Worm (Caenorhabditis elegans) whole organism, young adult: ENCODE measurements around the gene K07F5.8.

Experiments
- B0035.1 ChIP-seq: sonication (generic microtip); optimal IDR thresholded peaks from 2 replicates; lab custom pipeline; 2016; ENCODE audit warnings: missing genetic modification characterization, mild to moderate bottlenecking, missing compliant biosample characterization, missing genotype, missing genetic modification reagents
- B0261.1 ChIP-seq: sonication (generic microtip); optimal IDR thresholded peaks from 2 replicates; lab custom pipeline; 2016; ENCODE audit warnings: mild to moderate bottlenecking, missing genetic modification characterization, moderate library complexity, missing compliant biosample characterization
- F23B12.7 ChIP-seq: sonication (generic microtip); optimal IDR thresholded peaks from 2 replicates; lab custom pipeline; 2017; ENCODE audit warnings: missing genetic modification characterization, mild to moderate bottlenecking, missing compliant biosample characterization, antibody characterized with exemption, moderate library complexity; ENCODE audit not compliant: insufficient read depth
- F33H1.4 ChIP-seq: fragments of 200-800 bp; sonication (Bioruptor generic); IDR thresholded peaks from 2 replicates; pipeline ENCODE4 v1.3.6; 2022; ENCODE audit warnings: missing genetic modification reagents, missing genetic modification characterization, missing compliant biosample characterization
- F52B5.7 ChIP-seq: sonication (generic microtip); optimal IDR thresholded peaks from 2 replicates; lab custom pipeline; 2016; ENCODE audit warnings: mild to moderate bottlenecking, missing genetic modification characterization, missing compliant biosample characterization
- T07F8.4 ChIP-seq: sonication (generic microtip); optimal IDR thresholded peaks from 2 replicates; lab custom pipeline; 2016; ENCODE audit warnings: mild to moderate bottlenecking, missing genetic modification characterization, moderate library complexity, missing compliant biosample characterization
- T26A5.8 ChIP-seq: sonication (generic microtip); optimal IDR thresholded peaks from 2 replicates; lab custom pipeline; 2016; ENCODE audit warnings: missing genetic modification characterization, missing compliant biosample characterization
- Y53F4B.3 ChIP-seq: fragments of 200-800 bp; sonication (Bioruptor generic); IDR thresholded peaks from 2 replicates; pipeline ENCODE4 v1.3.6; 2022; ENCODE audit warnings: missing genetic modification reagents, missing genetic modification characterization, missing compliant biosample characterization
- Y53G8AR.9 ChIP-seq: fragments of 200-800 bp; sonication (Bioruptor generic); conservative IDR thresholded peaks from 2 replicates; pipeline ENCODE4 v1.3.6; 2022; ENCODE audit warnings: missing genetic modification reagents, missing genetic modification characterization, missing compliant biosample characterization
- Y56A3A.18 ChIP-seq: fragments of 200-800 bp; sonication (Bioruptor generic); IDR thresholded peaks from 2 replicates; pipeline ENCODE4 v1.3.6; 2022; ENCODE audit warnings: missing genetic modification reagents, missing genetic modification characterization, missing compliant biosample characterization
- bed-1 ChIP-seq: fragments of 200-800 bp; sonication (Bioruptor generic); IDR thresholded peaks from 2 replicates; pipeline ENCODE4 v1.3.6; 2022; ENCODE audit warnings: missing genetic modification reagents, missing genetic modification characterization, missing compliant biosample characterization
- ccch-3 ChIP-seq: fragments of 200-800 bp; sonication (Bioruptor generic); optimal IDR thresholded peaks from 2 replicates; lab custom pipeline; 2018; ENCODE audit warnings: mild to moderate bottlenecking, missing genetic modification characterization, missing compliant biosample characterization
- dpl-1 ChIP-seq: fragments of 150-350 bp; optimal IDR thresholded peaks from 2 replicates; lab custom pipeline; 2014; ENCODE audit warnings: missing biosample characterization, missing genetic modification reagents, missing genetic modification characterization
- egrh-3 ChIP-seq: fragments of 200-800 bp; sonication (Bioruptor generic); IDR thresholded peaks from 2 replicates; pipeline ENCODE4 v1.3.6; 2022; ENCODE audit warnings: missing genetic modification reagents, missing genetic modification characterization, missing compliant biosample characterization
- him-1 ChIP-seq: sonication (generic microtip); optimal IDR thresholded peaks from 2 replicates; lab custom pipeline; 2016; ENCODE audit warnings: missing genotype, missing genetic modification reagents, missing genetic modification characterization, missing compliant biosample characterization
- hlh-26 ChIP-seq: fragments of 200-800 bp; sonication (Bioruptor generic); conservative IDR thresholded peaks from 2 replicates; pipeline ENCODE4 v1.3.6; 2022; ENCODE audit warnings: missing genetic modification reagents, missing genetic modification characterization, missing compliant biosample characterization
- hsf-1 ChIP-seq: fragments of 200-800 bp; sonication (Bioruptor generic); IDR thresholded peaks from 2 replicates; pipeline ENCODE4 v1.3.6; 2022; ENCODE audit warnings: missing genetic modification reagents, missing genetic modification characterization, missing compliant biosample characterization
- let-526 ChIP-seq: fragments of 200-800 bp; sonication (Bioruptor generic); IDR thresholded peaks from 2 replicates; pipeline ENCODE4 v1.3.6; 2022; ENCODE audit warnings: missing genetic modification reagents, missing genetic modification characterization, missing compliant biosample characterization
- let-607 ChIP-seq, 2 experiments: fragments of 200-800 bp in 1 of 2; sonication (Bioruptor generic) in 1 of 2; sonication (generic microtip) in 1 of 2; optimal IDR thresholded peaks; 2 replicates each; lab custom pipeline; 2016 to 2018; ENCODE audit warnings: mild to moderate bottlenecking in 2 of 2, missing compliant biosample characterization in 2 of 2, missing genetic modification characterization in 2 of 2, moderate library complexity in 2 of 2, missing genotype in 1 of 2
- lin-40 ChIP-seq: sonication (generic microtip); optimal IDR thresholded peaks from 2 replicates; lab custom pipeline; 2016; ENCODE audit warnings: missing genetic modification characterization, mild to moderate bottlenecking, missing compliant biosample characterization, missing genotype, missing genetic modification reagents
- lsl-1 ChIP-seq: fragments of 200-800 bp; sonication (Bioruptor generic); optimal IDR thresholded peaks from 2 replicates; lab custom pipeline; 2018; ENCODE audit warnings: mild to moderate bottlenecking, missing genetic modification characterization, moderate library complexity, missing compliant biosample characterization
- lsy-27 ChIP-seq: sonication (generic microtip); optimal IDR thresholded peaks from 2 replicates; lab custom pipeline; 2017; ENCODE audit warnings: missing genetic modification characterization, mild to moderate bottlenecking, missing compliant biosample characterization, antibody characterized with exemption, missing genotype, borderline replicate concordance; ENCODE audit not compliant: insufficient read depth
- madf-3 ChIP-seq: fragments of 200-800 bp; sonication (Bioruptor generic); IDR thresholded peaks from 2 replicates; pipeline ENCODE4 v1.3.6; 2022; ENCODE audit warnings: missing genetic modification reagents, missing genetic modification characterization, missing compliant biosample characterization
- mcd-1 ChIP-seq: fragments of 200-800 bp; sonication (Bioruptor generic); IDR thresholded peaks from 2 replicates; pipeline ENCODE4 v1.3.6; 2022; ENCODE audit warnings: missing genetic modification reagents, missing genetic modification characterization, missing compliant biosample characterization
- nhr-120 ChIP-seq: fragments of 200-800 bp; sonication (Bioruptor generic); IDR thresholded peaks from 2 replicates; pipeline ENCODE4 v1.3.6; 2022; ENCODE audit warnings: missing genetic modification characterization, missing compliant biosample characterization
- nhr-90 ChIP-seq: sonication (generic microtip); optimal IDR thresholded peaks from 2 replicates; lab custom pipeline; 2016; ENCODE audit warnings: missing genotype, mild to moderate bottlenecking, missing genetic modification characterization, missing compliant biosample characterization
- pha-4 ChIP-seq: fragments of 150-350 bp; sonication (generic microtip); optimal IDR thresholded peaks from 2 replicates; lab custom pipeline; 2014; ENCODE audit warnings: missing biosample characterization, missing genetic modification reagents, missing genetic modification characterization
- rec-8 ChIP-seq, 2 experiments: sonication (generic microtip); optimal IDR thresholded peaks; 2 replicates each; lab custom pipeline; 2016; ENCODE audit warnings: mild to moderate bottlenecking in 2 of 2, missing genetic modification characterization in 2 of 2, missing genetic modification reagents in 2 of 2, missing genotype in 2 of 2, missing biosample characterization in 1 of 2, missing compliant biosample characterization in 1 of 2, moderate library complexity in 1 of 2
- snpc-1.1 ChIP-seq: sonication (generic microtip); optimal IDR thresholded peaks from 2 replicates; lab custom pipeline; 2017; ENCODE audit warnings: missing genetic modification characterization, mild to moderate bottlenecking, missing compliant biosample characterization, antibody characterized with exemption, moderate library complexity, missing genotype, missing genetic modification reagents; ENCODE audit not compliant: insufficient read depth
- tbp1 ChIP-seq: fragments of 200-800 bp; sonication (Bioruptor generic); optimal IDR thresholded peaks from 2 replicates; lab custom pipeline; 2018; ENCODE audit warnings: mild to moderate bottlenecking, missing genetic modification characterization, missing compliant biosample characterization
- unc-62 ChIP-seq: fragments of 150-350 bp; optimal IDR thresholded peaks from 2 replicates; lab custom pipeline; 2014; ENCODE audit warnings: missing biosample characterization, missing genetic modification reagents, missing genetic modification characterization
- zfh-2 ChIP-seq: fragments of 200-800 bp; sonication (Bioruptor generic); conservative IDR thresholded peaks from 2 replicates; pipeline ENCODE4 v1.3.6; 2022; ENCODE audit warnings: missing genetic modification reagents, missing genetic modification characterization, missing compliant biosample characterization
- zim-3 ChIP-seq: sonication (generic microtip); optimal IDR thresholded peaks from 2 replicates; lab custom pipeline; 2017; ENCODE audit warnings: mild to moderate bottlenecking, missing genetic modification characterization, moderate library complexity, missing compliant biosample characterization
- ztf-26 ChIP-seq: sonication (generic microtip); optimal IDR thresholded peaks from 2 replicates; lab custom pipeline; 2017; ENCODE audit warnings: missing genetic modification characterization, missing compliant biosample characterization
- ztf-28 ChIP-seq: fragments of 200-800 bp; sonication (Bioruptor generic); IDR thresholded peaks from 2 replicates; pipeline ENCODE4 v1.3.6; 2022; ENCODE audit warnings: missing genetic modification reagents, missing genetic modification characterization, missing compliant biosample characterization

The K07F5.8 gene

DNA sequence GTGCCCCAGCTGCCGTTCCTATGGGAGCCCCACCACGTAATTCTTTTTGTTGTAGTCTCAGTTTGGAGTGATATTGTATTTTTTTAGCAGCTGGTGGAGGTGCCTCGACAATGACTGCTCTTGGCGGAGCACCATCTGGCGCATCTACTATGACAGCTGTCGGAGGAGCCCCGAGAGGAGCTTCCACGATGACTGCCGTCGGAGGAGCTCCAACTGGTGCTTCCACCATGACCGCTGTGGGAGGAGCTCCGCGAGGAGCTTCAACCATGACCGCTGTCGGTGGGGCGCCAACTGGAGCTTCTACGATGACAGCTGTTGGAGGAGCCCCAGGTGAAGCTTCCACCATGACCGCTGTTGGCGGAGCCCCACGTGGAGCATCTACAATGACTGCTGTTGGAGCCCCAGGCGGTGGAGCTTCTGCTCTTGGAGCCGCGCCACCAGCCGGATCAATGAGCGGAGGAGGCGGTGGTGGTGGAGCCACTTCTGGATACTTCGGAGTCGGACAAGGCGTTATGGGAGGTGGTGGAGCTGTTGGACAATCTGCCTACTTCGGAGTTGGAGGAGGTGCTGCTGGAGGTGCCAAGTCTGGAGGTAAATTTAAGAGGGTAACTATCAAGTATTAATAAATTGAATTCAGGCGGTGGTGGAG is 3.4 kb upstream of the K07F5.8 start:
- no peak for TF ChIP-seq snpc-1.1 (tag; lab: Kevin White, UChicago)
- 0 out of 2 replicates have a peak, but pooled peaks have one; percentile 24 for TF ChIP-seq hlh-26 (GFP tag; lab: Robert Waterston, UW)
- peak; percentile 73 for TF ChIP-seq egrh-3 (GFP tag; lab: Robert Waterston, UW)
- TF ChIP-seq zfh-2, result peak; percentile 76
- no peak for TF ChIP-seq nhr-90 (tag; lab: Kevin White, UChicago)
- no peak for TF ChIP-seq tbp1 (GFP tag; lab: Kevin White, UChicago)
- TF ChIP-seq madf-3 (GFP tag; lab: Robert Waterston, UW), result 0 out of 2 replicates have a peak, but pooled peaks have one; percentile 2
- no peak for TF ChIP-seq lsy-27 (tag; lab: Kevin White, UChicago)
- no peak for TF ChIP-seq ccch-3
- 0 out of 2 replicates have a peak, but pooled peaks have one; percentile 20 for TF ChIP-seq Y56A3A.18 (GFP tag; lab: Robert Waterston, UW)
- 0 out of 2 replicates have a peak, but pooled peaks have one; percentile 9 for TF ChIP-seq nhr-120 (GFP tag; lab: Robert Waterston, UW)
- TF ChIP-seq ztf-28 (GFP tag; lab: Robert Waterston, UW), result no peak
- TF ChIP-seq T07F8.4 (tag; lab: Kevin White, UChicago), result no peak
- 0 out of 2 replicates have a peak, but pooled peaks have one; percentile 5 for TF ChIP-seq mcd-1 (GFP tag; lab: Robert Waterston, UW)

DNA sequence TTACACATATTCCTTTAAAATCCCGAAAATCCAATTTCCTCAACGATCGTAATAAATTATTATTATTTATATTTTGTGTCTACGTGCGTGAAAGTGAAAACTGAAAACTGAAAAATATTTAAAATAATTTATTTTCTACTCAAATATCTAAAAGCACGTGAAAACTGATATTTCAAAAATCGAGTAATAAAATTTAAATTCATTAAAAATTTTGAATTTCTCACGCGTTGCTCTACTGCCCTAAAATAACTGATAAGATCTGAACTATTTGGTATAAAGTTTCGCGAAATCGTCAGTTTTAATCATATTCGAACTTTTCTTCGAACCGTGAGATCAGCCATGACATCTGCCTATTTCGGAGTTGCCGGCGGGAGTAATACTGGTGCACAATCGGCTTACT is 2.7 kb upstream of the K07F5.8 start, which contains the start of gene ssq-1:
Gene ssq-1 (plus strand): TSS at position 301 of the 400 bp plus-strand sequence.
- TF ChIP-seq ztf-26 (tag; lab: Kevin White, UChicago) (no peak), lin-40 (tag; lab: Kevin White, UChicago) (no peak), egrh-3 (GFP tag; lab: Robert Waterston, UW) (no peak), zim-3 (tag; lab: Kevin White, UChicago) (no peak)

DNA sequence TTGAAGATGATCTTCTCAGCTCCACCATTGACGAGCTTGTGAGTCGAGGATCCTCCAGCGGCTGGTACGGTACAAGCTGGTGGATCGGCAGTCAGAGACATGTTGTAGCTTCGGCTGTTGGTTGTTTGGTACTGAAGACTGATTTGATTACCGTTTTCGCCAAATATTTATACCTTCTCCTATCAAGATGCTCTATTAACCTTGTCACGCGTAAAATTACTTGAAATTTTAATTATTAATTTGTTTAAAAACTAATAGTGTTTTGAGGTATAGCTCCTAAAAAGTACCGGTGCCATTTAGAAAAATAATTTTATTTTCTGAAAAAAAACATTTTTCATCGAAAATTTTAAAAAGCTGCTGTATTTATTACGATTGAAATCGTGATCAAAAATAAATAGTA is 1.4 kb upstream of the K07F5.8 start, which contains the start of gene ssp-10:
Gene ssp-10 (minus strand): TSS at position 101 of the 400 bp plus-strand sequence.
- no peak for TF ChIP-seq lsl-1 (GFP tag; lab: Kevin White, UChicago)
- TF ChIP-seq F52B5.7 (tag; lab: Kevin White, UChicago), result no peak
- no peak for TF ChIP-seq Y53G8AR.9
- no peak for TF ChIP-seq hsf-1 (GFP tag; lab: Robert Waterston, UW)
- no peak for TF ChIP-seq unc-62 (GFP tag; lab: Kevin White, UChicago)
- no peak for TF ChIP-seq dpl-1 (GFP tag; lab: Kevin White, UChicago)
- TF ChIP-seq pha-4 (tag; lab: Kevin White, UChicago), result no peak
- no peak for TF ChIP-seq rec-8 (tag; optimal IDR thresholded peaks at IDR 0.05; lab: Kevin White, UChicago)
- no peak for TF ChIP-seq let-607 (tag; optimal IDR thresholded peaks at IDR 0.05; lab: Kevin White, UChicago)
- no peak for TF ChIP-seq let-526 (GFP tag; lab: Robert Waterston, UW)
- no peak for TF ChIP-seq T26A5.8 (tag; lab: Kevin White, UChicago)
- TF ChIP-seq tbp1 (GFP tag; lab: Kevin White, UChicago), result no peak
- no peak for TF ChIP-seq B0035.1
- no peak for TF ChIP-seq him-1
- no peak for TF ChIP-seq Y53F4B.3 (GFP tag; lab: Robert Waterston, UW)
- TF ChIP-seq ccch-3, result no peak
- no peak for TF ChIP-seq bed-1 (GFP tag; lab: Robert Waterston, UW)
- no peak for TF ChIP-seq B0261.1 (tag; lab: Kevin White, UChicago)
- TF ChIP-seq F23B12.7 (tag; lab: Kevin White, UChicago), result no peak
- no peak for TF ChIP-seq F33H1.4 (GFP tag; lab: Robert Waterston, UW)
- TF ChIP-seq, all 124 proteins: peak for 0
